Fruit fly (Drosophila melanogaster) whole organism, embryonic: ENCODE results near the gene dor.
A peak's percentile ranks its signal among the peaks of the same experiment; 100 is the strongest.

Source experiments
- BtbVII ChIP-seq: fragments of 200-800 bp; sonication (Bioruptor generic); optimal IDR thresholded peaks from 3 replicates; lab custom pipeline; 2017; ENCODE audit warnings: missing biosample characterization, mild to moderate bottlenecking, missing genetic modification characterization
- CG11247 ChIP-seq: fragments of 200-800 bp; sonication (Bioruptor generic); IDR thresholded peaks from 2 replicates; pipeline ENCODE4 v1.3.6; 2022; ENCODE audit warnings: missing biosample characterization, missing genetic modification characterization
- CG12942 ChIP-seq: fragments of 200-800 bp; sonication (Bioruptor generic); optimal IDR thresholded peaks from 3 replicates; lab custom pipeline; 2016; ENCODE audit warnings: missing biosample characterization, missing genetic modification characterization
- CG1647 ChIP-seq: fragments of 200-800 bp; sonication (Bioruptor generic); optimal IDR thresholded peaks from 3 replicates; lab custom pipeline; 2016; ENCODE audit warnings: missing biosample characterization, missing genetic modification characterization
- CG17186 ChIP-seq: fragments of 200-800 bp; sonication (Bioruptor generic); optimal IDR thresholded peaks from 3 replicates; lab custom pipeline; 2017; ENCODE audit warnings: missing biosample characterization, missing genetic modification reagents, missing genetic modification characterization
- CG1832 ChIP-seq: fragments of 200-800 bp; sonication (Bioruptor generic); optimal IDR thresholded peaks from 2 replicates; lab custom pipeline; 2017; ENCODE audit warnings: missing biosample characterization, mild to moderate bottlenecking, missing genetic modification characterization, inconsistent platforms
- CG18599 ChIP-seq: fragments of 200-800 bp; sonication (Bioruptor generic); optimal IDR thresholded peaks from 3 replicates; lab custom pipeline; 2017; ENCODE audit warnings: missing biosample characterization, missing genetic modification characterization, mild to moderate bottlenecking, moderate library complexity, missing genetic modification reagents
- CG34422 ChIP-seq: fragments of 200-800 bp; sonication (Bioruptor generic); IDR thresholded peaks from 3 replicates; pipeline ENCODE4 v1.3.6; 2022; ENCODE audit warnings: missing biosample characterization, missing genetic modification characterization
- CG4820 ChIP-seq: fragments of 200-800 bp; sonication (Bioruptor generic); optimal IDR thresholded peaks from 3 replicates; lab custom pipeline; 2016; ENCODE audit warnings: missing biosample characterization, missing genetic modification characterization
- CkIIα-i1 ChIP-seq: fragments of 200-800 bp; sonication (Bioruptor generic); IDR thresholded peaks from 2 replicates; pipeline ENCODE4 v1.3.6; 2022; ENCODE audit warnings: missing biosample characterization, missing genetic modification characterization
- E2f2 ChIP-seq: fragments of 200-800 bp; sonication (Bioruptor generic); IDR thresholded peaks from 2 replicates; pipeline ENCODE4 v1.3.6; 2022; ENCODE audit warnings: missing biosample characterization, missing genetic modification characterization
- HLH54F ChIP-seq: fragments of 200-800 bp; sonication (Bioruptor generic); optimal IDR thresholded peaks from 3 replicates; lab custom pipeline; 2016; ENCODE audit warnings: missing biosample characterization, missing genetic modification characterization
- Hr39 ChIP-seq: fragments of >200 bp; optimal IDR thresholded peaks from 2 replicates; lab custom pipeline; 2017
- Hr51 ChIP-seq, 2 experiments: fragments of 200-800 bp; sonication (Bioruptor generic); optimal IDR thresholded peaks; 2 replicates in 1 of 2; 3 replicates in 1 of 2; lab custom pipeline; 2016 to 2018; ENCODE audit warnings: missing biosample characterization in 2 of 2, missing genetic modification characterization in 2 of 2, mild to moderate bottlenecking in 1 of 2, moderate library complexity in 1 of 2
- MESR4 ChIP-seq: fragments of 200-800 bp; sonication (Bioruptor generic); optimal IDR thresholded peaks from 2 replicates; lab custom pipeline; 2018; ENCODE audit warnings: missing biosample characterization, mild to moderate bottlenecking, missing genetic modification characterization, moderate library complexity
- Opbp ChIP-seq: fragments of 200-800 bp; sonication (Bioruptor generic); IDR thresholded peaks from 3 replicates; pipeline ENCODE4 v1.3.6; 2022; ENCODE audit warnings: missing biosample characterization, missing genetic modification characterization; ENCODE audit not compliant: partially characterized antibody
- Side ChIP-seq: fragments of 200-800 bp; sonication (Bioruptor generic); optimal IDR thresholded peaks from 2 replicates; lab custom pipeline; 2016; ENCODE audit warnings: missing biosample characterization, missing genetic modification characterization
- Trl ChIP-seq, 3 experiments: fragments of >200 bp in 2 of 3; fragments of 200-800 bp in 1 of 3; sonication (Bioruptor generic) in 1 of 3; optimal IDR thresholded peaks; 2 replicates in 1 of 3; 3 replicates in 2 of 3; lab custom pipeline; 2016 to 2017; ENCODE audit warnings: missing biosample characterization in 1 of 3, missing genetic modification characterization in 1 of 3
- bigmax ChIP-seq: fragments of 200-800 bp; sonication (Bioruptor generic); optimal IDR thresholded peaks from 2 replicates; lab custom pipeline; 2018; ENCODE audit warnings: missing biosample characterization, mild to moderate bottlenecking, missing genetic modification characterization
- bsh ChIP-seq, 2 experiments: fragments of 200-800 bp; sonication (Bioruptor generic); optimal IDR thresholded peaks; 2 replicates each; lab custom pipeline; 2017 to 2018; ENCODE audit warnings: mild to moderate bottlenecking in 2 of 2, missing biosample characterization in 2 of 2, missing genetic modification characterization in 2 of 2, moderate library complexity in 1 of 2
- cato ChIP-seq: fragments of 200-800 bp; sonication (Bioruptor generic); optimal IDR thresholded peaks from 2 replicates; lab custom pipeline; 2016; ENCODE audit warnings: missing biosample characterization, missing genetic modification characterization, borderline replicate concordance
- crol ChIP-seq: fragments of 200-800 bp; sonication (Bioruptor generic); IDR thresholded peaks from 2 replicates; pipeline ENCODE4 v1.3.6; 2022; ENCODE audit warnings: missing biosample characterization, missing genetic modification characterization
- dpn ChIP-seq, 2 experiments: fragments of 200-800 bp; sonication (Bioruptor generic); optimal IDR thresholded peaks; 3 replicates each; lab custom pipeline; 2016; ENCODE audit warnings: missing biosample characterization in 2 of 2, missing genetic modification characterization in 2 of 2
- gcm ChIP-seq: fragments of 200-800 bp; sonication (Bioruptor generic); optimal IDR thresholded peaks from 2 replicates; lab custom pipeline; 2019; ENCODE audit warnings: missing biosample characterization, mild to moderate bottlenecking, missing genetic modification characterization, moderate library complexity
- hbn ChIP-seq: fragments of 200-800 bp; sonication (Bioruptor generic); IDR thresholded peaks from 2 replicates; pipeline ENCODE4 v1.3.6; 2022; ENCODE audit warnings: missing biosample characterization, missing genetic modification characterization; ENCODE audit not compliant: partially characterized antibody
- nerfin-1 ChIP-seq: fragments of 200-800 bp; sonication (Bioruptor generic); optimal IDR thresholded peaks from 3 replicates; lab custom pipeline; 2019; ENCODE audit warnings: missing biosample characterization, mild to moderate bottlenecking, missing genetic modification characterization, moderate library complexity
- nom ChIP-seq: fragments of 200-800 bp; sonication (Bioruptor generic); optimal IDR thresholded peaks from 2 replicates; lab custom pipeline; 2017; ENCODE audit warnings: missing biosample characterization, missing genetic modification characterization, mild to moderate bottlenecking, moderate library complexity, missing genetic modification reagents
- prd ChIP-seq, 3 experiments: fragments of >200 bp in 2 of 3; fragments of 200-800 bp in 1 of 3; sonication (Bioruptor generic) in 1 of 3; optimal IDR thresholded peaks in 2 of 3; IDR thresholded peaks in 1 of 3; 2 replicates in 2 of 3; 3 replicates in 1 of 3; pipeline versions ENCODE4 v1.3.6 to Lab custom; 2017 to 2022; ENCODE audit warnings: missing biosample characterization in 1 of 3, missing genetic modification characterization in 1 of 3
- scrt ChIP-seq: fragments of 200-800 bp; sonication (Bioruptor generic); optimal IDR thresholded peaks from 2 replicates; lab custom pipeline; 2018; ENCODE audit warnings: missing biosample characterization, mild to moderate bottlenecking, missing genetic modification characterization, moderate library complexity
- slp2 ChIP-seq: fragments of 200-800 bp; sonication (Bioruptor generic); optimal IDR thresholded peaks from 2 replicates; lab custom pipeline; 2016; ENCODE audit warnings: missing biosample characterization, missing genetic modification characterization
- sna ChIP-seq: fragments of 200-800 bp; sonication (Bioruptor generic); IDR thresholded peaks from 2 replicates; pipeline ENCODE4 v1.3.6; 2022; ENCODE audit warnings: missing biosample characterization, missing genetic modification characterization; ENCODE audit not compliant: partially characterized antibody
- tna ChIP-seq: fragments of 200-800 bp; sonication (Bioruptor generic); IDR thresholded peaks from 2 replicates; pipeline ENCODE4 v1.3.6; 2022; ENCODE audit warnings: missing biosample characterization, missing genetic modification characterization; ENCODE audit not compliant: partially characterized antibody
- unpg ChIP-seq: fragments of 200-800 bp; sonication (Bioruptor generic); optimal IDR thresholded peaks from 3 replicates; lab custom pipeline; 2018; ENCODE audit warnings: missing biosample characterization, mild to moderate bottlenecking, missing genetic modification characterization, moderate library complexity

Gene dor

dm6 chrX:1623163-1623562, 41.7 kb upstream of the dor start:
- no peak for TF ChIP-seq crol (GFP tag; lab: Robert Waterston, UW)
- no peak for TF ChIP-seq sna (GFP tag; lab: Robert Waterston, UW)
- TF ChIP-seq CG1832: peak; percentile 19
- peak in 1 of 2 experiments; percentile 36 for TF ChIP-seq Trl (optimal IDR thresholded peaks at IDR 0.05; lab: Kevin White, UChicago)
- no peak for TF ChIP-seq Trl (GFP tag; optimal IDR thresholded peaks at IDR 0.05; lab: Kevin White, UChicago)

- TF ChIP-seq gcm (GFP tag; lab: Kevin White, UChicago): no peak
- no peak for TF ChIP-seq slp2
- no peak for TF ChIP-seq Opbp (GFP tag; lab: Robert Waterston, UW)
- no peak for TF ChIP-seq CkIIα-i1 (GFP tag; lab: Robert Waterston, UW)
- TF ChIP-seq hbn: no peak
- no peak for TF ChIP-seq CG18599 (GFP tag; lab: Kevin White, UChicago)
- no peak for TF ChIP-seq CG1832
- TF ChIP-seq bigmax (GFP tag; lab: Kevin White, UChicago): no peak
- no peak for TF ChIP-seq Hr51 (GFP tag; optimal IDR thresholded peaks at IDR 0.05; lab: Kevin White, UChicago)
- no peak for TF ChIP-seq nerfin-1 (tag; lab: Kevin White, UChicago)
- no peak for TF ChIP-seq CG11247 (GFP tag; lab: Robert Waterston, UW)
- TF ChIP-seq CG17186 (GFP tag; lab: Kevin White, UChicago): no peak
- no peak for TF ChIP-seq unpg (GFP tag; lab: Kevin White, UChicago)
- TF ChIP-seq, all 482 proteins: peak for 0
Measured at dm6 chrX:1623655-1624054, 41.2 kb upstream of the dor start.

- TF ChIP-seq E2f2 (GFP tag; lab: Robert Waterston, UW) (no peak), Hr39 (lab: Kevin White, UChicago) (peak; percentile 46)
Measured at dm6 chrX:1625142-1625541, 39.7 kb upstream of the dor start.

dm6 chrX:1627588-1627987, 37.3 kb upstream of the dor start:
- no peak for TF ChIP-seq CG34422 (GFP tag; lab: Robert Waterston, UW)
- no peak for TF ChIP-seq bigmax (GFP tag; lab: Kevin White, UChicago)
- no peak for TF ChIP-seq BtbVII (GFP tag; lab: Kevin White, UChicago)
- TF ChIP-seq nom: no peak
- TF ChIP-seq bsh (GFP tag; optimal IDR thresholded peaks at IDR 0.05; lab: Kevin White, UChicago): no peak
- no peak for TF ChIP-seq CG12942 (GFP tag; lab: Kevin White, UChicago)
- TF ChIP-seq CG1647: no peak
- no peak for TF ChIP-seq CG4820 (GFP tag; lab: Kevin White, UChicago)
- no peak for TF ChIP-seq cato
- TF ChIP-seq MESR4 (GFP tag; lab: Kevin White, UChicago): no peak
- TF ChIP-seq HLH54F (GFP tag; lab: Kevin White, UChicago): no peak
- TF ChIP-seq scrt (GFP tag; lab: Kevin White, UChicago): no peak
- TF ChIP-seq tna (GFP tag; lab: Robert Waterston, UW): no peak
- no peak for TF ChIP-seq prd (optimal IDR thresholded peaks at IDR 0.05; lab: Kevin White, UChicago)
- no peak for TF ChIP-seq prd (GFP tag; IDR thresholded peaks at IDR 0.05; lab: Robert Waterston, UW)
- TF ChIP-seq dpn (GFP tag; optimal IDR thresholded peaks at IDR 0.05; lab: Kevin White, UChicago): no peak
- no peak for TF ChIP-seq Side (GFP tag; lab: Kevin White, UChicago)
